Fruit fly (Drosophila melanogaster): ENCODE results near the gene elg1.

The elg1 gene

DNA sequence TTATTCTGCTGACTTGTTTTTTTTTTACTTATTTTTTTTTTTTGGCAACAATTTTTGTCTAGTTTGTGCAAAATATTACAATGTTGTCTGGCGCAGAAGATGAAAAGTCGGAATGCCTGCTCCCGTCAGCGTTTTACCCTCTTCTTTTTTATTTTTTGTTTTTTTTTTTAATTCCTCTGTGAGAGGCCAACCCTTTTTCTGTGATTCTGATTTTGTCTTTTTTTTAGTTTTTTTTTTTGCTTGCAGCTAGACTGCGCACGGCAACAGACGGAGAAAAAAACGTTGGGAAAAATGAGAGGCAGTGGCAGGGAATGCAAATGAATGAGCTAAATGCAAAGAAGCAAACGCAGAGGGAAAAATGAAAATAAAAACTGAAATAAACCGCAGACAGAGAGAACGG, 21.3 kb downstream of the elg1 start:
- no peak for TF ChIP-seq vfl (GFP tag; optimal IDR thresholded peaks at IDR 0.05)
- no peak for TF ChIP-seq ERR (GFP tag; optimal IDR thresholded peaks at IDR 0.05)
- TF ChIP-seq nom (GFP tag; optimal IDR thresholded peaks at IDR 0.05), result peak; percentile 64
- peak; percentile 54; the same call in 1 of the 2 replicates for TF ChIP-seq Drgx (GFP tag; IDR thresholded peaks at IDR 0.05)
- TF ChIP-seq bsh (GFP tag; optimal IDR thresholded peaks at IDR 0.05), result peak in 1 of 2 experiments; percentile 10
- no peak for TF ChIP-seq gcm2 (GFP tag; optimal IDR thresholded peaks at IDR 0.05)
- TF ChIP-seq B-H1 (GFP tag; IDR thresholded peaks at IDR 0.05), result no peak

DNA sequence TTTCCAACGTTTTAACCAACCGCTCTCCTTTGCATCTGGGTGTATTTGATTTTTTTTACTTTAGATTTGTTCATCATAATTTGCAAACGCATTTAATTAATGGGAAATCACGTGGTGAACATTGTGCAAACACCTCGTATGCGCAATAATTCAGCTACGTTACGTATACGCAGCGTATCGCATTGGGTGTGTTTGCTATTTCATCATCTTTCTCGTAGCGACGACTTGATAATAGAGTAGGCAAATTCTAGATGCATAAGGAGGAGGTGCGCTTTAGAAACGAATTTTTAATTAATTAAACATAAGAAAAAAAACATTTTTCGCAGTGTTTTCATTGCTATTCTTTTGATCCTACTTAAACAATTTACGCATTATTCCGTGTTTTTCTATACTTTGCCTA, 21.8 kb downstream of the elg1 start:
- TF ChIP-seq kni (GFP tag; optimal IDR thresholded peaks at IDR 0.05) (no peak), trh (GFP tag; optimal IDR thresholded peaks at IDR 0.05) (no peak), pros (GFP tag; optimal IDR thresholded peaks at IDR 0.05) (no peak), cwo (GFP tag; optimal IDR thresholded peaks at IDR 0.05) (no peak), hbn (GFP tag; IDR thresholded peaks at IDR 0.05; ENCODE audit: partially characterized antibody) (no peak), CG32767 (GFP tag; IDR thresholded peaks at IDR 0.05) (no peak), CG8089 (GFP tag; optimal IDR thresholded peaks at IDR 0.05) (no peak), mirr (GFP tag; optimal IDR thresholded peaks at IDR 0.05) (no peak), Hr39 (optimal IDR thresholded peaks at IDR 0.05) (no peak), her (GFP tag; optimal IDR thresholded peaks at IDR 0.05) (no peak), bsh (GFP tag; optimal IDR thresholded peaks at IDR 0.05) (no peak), phol (tag; optimal IDR thresholded peaks at IDR 0.05) (no peak), Hr3 (GFP tag; optimal IDR thresholded peaks at IDR 0.05) (no peak), CG7372 (GFP tag; IDR thresholded peaks at IDR 0.05) (peak; percentile 74; the same call in 1 of the 2 replicates), cas (GFP tag; IDR thresholded peaks at IDR 0.05) (no peak), Vsx1 (GFP tag; optimal IDR thresholded peaks at IDR 0.05) (no peak), CG1603 (tag; optimal IDR thresholded peaks at IDR 0.05) (no peak), Hand (GFP tag; optimal IDR thresholded peaks at IDR 0.05) (no peak), Pdp1 (GFP tag; optimal IDR thresholded peaks at IDR 0.05) (peak in 1 of 2 experiments; percentile 1), Xrp1 (GFP tag; IDR thresholded peaks at IDR 0.05) (no peak), toy (GFP tag; IDR thresholded peaks at IDR 0.05) (no peak), CG12299 (tag; optimal IDR thresholded peaks at IDR 0.05) (no peak), eve (GFP tag; optimal IDR thresholded peaks at IDR 0.05) (peak in 1 of 2 experiments; percentile 55), CG14860 (GFP tag; IDR thresholded peaks at IDR 0.05; ENCODE audit: partially characterized antibody) (no peak), vvl (GFP tag; IDR thresholded peaks at IDR 0.05) (no peak), p53 (GFP tag; optimal IDR thresholded peaks at IDR 0.05) (no peak)

dm6 chr3L:16155547-16155946, 23.7 kb downstream of the elg1 start:
- peak; percentile 56 for TF ChIP-seq onecut (GFP tag; IDR thresholded peaks at IDR 0.05)
- no peak for TF ChIP-seq sisA (GFP tag; IDR thresholded peaks at IDR 0.05)
- TF ChIP-seq dm (GFP tag; optimal IDR thresholded peaks at IDR 0.05), result no peak
- TF ChIP-seq en (GFP tag; optimal IDR thresholded peaks at IDR 0.05), result no peak
- TF ChIP-seq Med (GFP tag), result peak; percentile 40
- TF ChIP-seq Elba2 (GFP tag; optimal IDR thresholded peaks at IDR 0.05), result no peak
- TF ChIP-seq tgo (GFP tag; IDR thresholded peaks at IDR 0.05), result no peak
- no peak for TF ChIP-seq Dp (GFP tag; optimal IDR thresholded peaks at IDR 0.05)
- no peak for TF ChIP-seq tap (tag; optimal IDR thresholded peaks at IDR 0.05)
- peak; percentile 52; the same call in 1 of the 2 replicates for TF ChIP-seq CG10321 (GFP tag; IDR thresholded peaks at IDR 0.05)
- no peak for TF ChIP-seq bsh (GFP tag; optimal IDR thresholded peaks at IDR 0.05)
- no peak for TF ChIP-seq CG1024 (GFP tag; IDR thresholded peaks at IDR 0.05)
- no peak for TF ChIP-seq dysf (GFP tag; IDR thresholded peaks at IDR 0.05)
- TF ChIP-seq pan (optimal IDR thresholded peaks at IDR 0.05), result no peak
- peak in 1 of 2 experiments; percentile 62 for TF ChIP-seq pan (GFP tag; optimal IDR thresholded peaks at IDR 0.05 in 1 of 2, IDR thresholded peaks at IDR 0.05 in 1 of 2)
- no peak for TF ChIP-seq nerfin-2 (GFP tag; IDR thresholded peaks at IDR 0.05; ENCODE audit: partially characterized antibody)
- TF ChIP-seq Lpt (GFP tag; optimal IDR thresholded peaks at IDR 0.05), result no peak
- TF ChIP-seq CG13287 (GFP tag; IDR thresholded peaks at IDR 0.05; ENCODE audit: partially characterized antibody), result no peak
- no peak for TF ChIP-seq CG1233 (GFP tag; optimal IDR thresholded peaks at IDR 0.05)
